Worm (Caenorhabditis elegans): ENCODE measurements around the gene C50C3.12.

- TF ChIP-seq rbr-2 (tag; optimal IDR thresholded peaks at IDR 0.05) (peak; percentile 85), lin-13 (GFP tag; optimal IDR thresholded peaks at IDR 0.05) (peak; percentile 88), cey-2 (tag; optimal IDR thresholded peaks at IDR 0.05; ENCODE audit: borderline replicate concordance, insufficient read depth) (no peak), mxl-2 (GFP tag; conservative IDR thresholded peaks at IDR 0.05) (no peak), nhr-41 (GFP tag; IDR thresholded peaks at IDR 0.05) (no peak), hlh-30 (tag; optimal IDR thresholded peaks at IDR 0.05; ENCODE audit: insufficient read depth) (peak; percentile 91), pqm-1 (tag; optimal IDR thresholded peaks at IDR 0.05) (no peak), fos-1 (tag; optimal IDR thresholded peaks at IDR 0.05) (no peak), egl-27 (tag; optimal IDR thresholded peaks at IDR 0.05) (no peak)
Observed at ce11 chrIII:8163788-8164423, 12.5 kb upstream of the C50C3.12 start, which contains the start of gene prp-8.

All from whole organism, L4 larva.